Worm (Caenorhabditis elegans) whole organism, L3 larva: ENCODE results near the gene sma-1.

ENCODE experiments used
- ceh-16 ChIP-seq: sonication (generic microtip); optimal IDR thresholded peaks from 2 replicates; lab custom pipeline; 2017; ENCODE audit warnings: missing biosample characterization, missing genetic modification characterization
- daf-12 ChIP-seq: fragments of 150-350 bp; optimal IDR thresholded peaks from 2 replicates; lab custom pipeline; 2014; ENCODE audit warnings: missing biosample characterization, missing genetic modification reagents, missing genetic modification characterization
- fkh-10 ChIP-seq: sonication (generic microtip); optimal IDR thresholded peaks from 2 replicates; lab custom pipeline; 2017; ENCODE audit warnings: missing biosample characterization, missing genetic modification reagents, missing genetic modification characterization
- fkh-2 ChIP-seq: fragments of 150-350 bp; optimal IDR thresholded peaks from 2 replicates; lab custom pipeline; 2014; ENCODE audit warnings: missing biosample characterization, missing genetic modification reagents, missing genetic modification characterization
- fos-1 ChIP-seq: fragments of 150-350 bp; optimal IDR thresholded peaks from 2 replicates; lab custom pipeline; 2014; ENCODE audit warnings: missing biosample characterization, missing genetic modification characterization
- nhr-237 ChIP-seq: fragments of 150-350 bp; optimal IDR thresholded peaks from 2 replicates; lab custom pipeline; 2014; ENCODE audit warnings: missing biosample characterization, missing genetic modification characterization
- nhr-25 ChIP-seq: sonication (generic microtip); optimal IDR thresholded peaks from 2 replicates; lab custom pipeline; 2017; ENCODE audit warnings: missing biosample characterization, missing genetic modification characterization
- nhr-76 ChIP-seq: fragments of 150-350 bp; sonication (generic microtip); optimal IDR thresholded peaks from 5 replicates; lab custom pipeline; 2014; ENCODE audit warnings: missing biosample characterization, missing genetic modification characterization
- nhr-77 ChIP-seq: fragments of 150-350 bp; optimal IDR thresholded peaks from 2 replicates; lab custom pipeline; 2014; ENCODE audit warnings: missing biosample characterization, missing genetic modification characterization
- pqm-1 ChIP-seq: fragments of 150-350 bp; optimal IDR thresholded peaks from 2 replicates; lab custom pipeline; 2017; ENCODE audit warnings: missing biosample characterization, missing genetic modification characterization, inconsistent platforms
- snpc-4 ChIP-seq: fragments of 150-350 bp; optimal IDR thresholded peaks from 2 replicates; lab custom pipeline; 2014; ENCODE audit warnings: missing biosample characterization, missing genetic modification characterization
- unc-39 ChIP-seq: sonication (generic microtip); optimal IDR thresholded peaks from 4 replicates; lab custom pipeline; 2017; ENCODE audit warnings: missing biosample characterization, missing genetic modification characterization

DNA sequence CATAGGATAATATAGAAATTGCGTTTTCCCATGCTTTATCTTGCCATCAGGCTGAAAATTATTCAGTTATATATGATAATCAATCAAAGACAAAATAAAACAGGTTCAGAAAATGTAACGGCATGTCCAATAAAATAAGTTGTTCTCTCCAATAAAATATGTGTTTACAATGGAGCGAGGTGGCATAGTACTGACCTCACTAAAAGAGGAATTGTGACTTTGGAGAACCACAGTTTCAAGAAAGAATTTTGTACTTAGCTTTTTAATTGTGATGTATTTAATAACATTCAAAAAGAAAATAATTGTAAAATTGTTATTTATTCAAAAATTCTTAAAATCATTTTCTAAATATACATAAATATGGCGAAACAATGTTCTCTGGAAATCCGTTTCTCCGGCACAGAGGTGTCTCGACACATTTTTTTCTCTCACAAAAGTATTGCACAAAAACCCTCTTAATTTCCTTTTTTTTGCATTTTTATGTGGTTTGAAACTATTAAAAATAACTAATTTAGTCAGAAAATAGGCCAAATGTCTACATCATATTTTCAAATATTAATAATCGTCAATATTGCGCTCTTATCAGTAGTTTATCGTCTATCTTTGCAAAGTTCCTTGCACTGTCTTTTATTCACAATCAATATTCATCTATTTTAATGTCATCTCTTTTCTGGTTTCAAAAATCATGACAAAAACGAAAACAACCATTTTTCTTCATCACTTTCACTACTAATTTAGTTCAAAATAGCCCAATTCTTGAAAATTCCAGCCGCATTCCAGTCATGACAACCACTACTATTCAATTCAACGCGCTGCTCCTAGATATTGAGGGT is 34.2 kb downstream of the sma-1 start, which contains the start of the genes aman-2 and F58H1.3:
- TF ChIP-seq fkh-10 (GFP tag; lab: Kevin White, UChicago) (no peak), daf-12 (tag; lab: Kevin White, UChicago) (no peak), snpc-4 (tag; lab: Kevin White, UChicago) (no peak), pqm-1 (tag; lab: Kevin White, UChicago) (no peak), nhr-237 (tag; lab: Kevin White, UChicago) (no peak), nhr-25 (tag; lab: Kevin White, UChicago) (no peak), fos-1 (tag; lab: Kevin White, UChicago) (no peak), nhr-77 (tag; lab: Kevin White, UChicago) (no peak), fkh-2 (tag; lab: Kevin White, UChicago) (no peak), ceh-16 (tag; lab: Kevin White, UChicago) (no peak), nhr-76 (tag; lab: Kevin White, UChicago) (no peak), unc-39 (no peak)
